Fruit fly (Drosophila melanogaster) whole organism, embryonic: ENCODE results near the gene TTLL6B.
A peak's percentile ranks its signal among the peaks of the same experiment; 100 is the strongest.

Experiments
- Blimp-1 ChIP-seq: fragments of 200-800 bp; sonication (Bioruptor generic); optimal IDR thresholded peaks from 3 replicates; lab custom pipeline; 2018; ENCODE audit warnings: missing biosample characterization, missing genetic modification characterization, mild to moderate bottlenecking, moderate library complexity, missing genetic modification reagents
- CG10979 ChIP-seq: fragments of 200-800 bp; sonication (Bioruptor generic); optimal IDR thresholded peaks from 2 replicates; lab custom pipeline; 2018; ENCODE audit warnings: missing biosample characterization, mild to moderate bottlenecking, missing genetic modification characterization, moderate library complexity
- CG13424 ChIP-seq: fragments of 200-800 bp; sonication (Bioruptor generic); optimal IDR thresholded peaks from 2 replicates; lab custom pipeline; 2019; ENCODE audit warnings: missing biosample characterization, mild to moderate bottlenecking, missing genetic modification characterization, moderate library complexity
- CG14965 ChIP-seq: fragments of 200-800 bp; sonication (Bioruptor generic); optimal IDR thresholded peaks from 2 replicates; lab custom pipeline; 2016; ENCODE audit warnings: missing biosample characterization, missing genetic modification characterization, borderline replicate concordance
- CG15269 ChIP-seq: fragments of 200-800 bp; sonication (Bioruptor generic); optimal IDR thresholded peaks from 2 replicates; lab custom pipeline; 2018; ENCODE audit warnings: missing biosample characterization, mild to moderate bottlenecking, missing genetic modification characterization, moderate library complexity
- CG16779 ChIP-seq: fragments of 200-800 bp; sonication (Bioruptor generic); IDR thresholded peaks from 2 replicates; pipeline ENCODE4 v1.3.6; 2022; ENCODE audit warnings: missing biosample characterization, missing genetic modification characterization
- CG17186 ChIP-seq: fragments of 200-800 bp; sonication (Bioruptor generic); optimal IDR thresholded peaks from 3 replicates; lab custom pipeline; 2017; ENCODE audit warnings: missing biosample characterization, missing genetic modification reagents, missing genetic modification characterization
- CG17568 ChIP-seq: fragments of 200-800 bp; sonication (Bioruptor generic); optimal IDR thresholded peaks from 2 replicates; lab custom pipeline; 2018; ENCODE audit warnings: missing biosample characterization, mild to moderate bottlenecking, missing genetic modification characterization, moderate library complexity
- CG17912 ChIP-seq: fragments of 200-800 bp; sonication (Bioruptor generic); optimal IDR thresholded peaks from 2 replicates; lab custom pipeline; 2018; ENCODE audit warnings: missing biosample characterization, mild to moderate bottlenecking, missing genetic modification characterization
- CG1832 ChIP-seq: fragments of 200-800 bp; sonication (Bioruptor generic); optimal IDR thresholded peaks from 2 replicates; lab custom pipeline; 2017; ENCODE audit warnings: missing biosample characterization, mild to moderate bottlenecking, missing genetic modification characterization, inconsistent platforms
- CG2875 ChIP-seq: fragments of 200-800 bp; sonication (Bioruptor generic); optimal IDR thresholded peaks from 2 replicates; lab custom pipeline; 2017; ENCODE audit warnings: missing biosample characterization, mild to moderate bottlenecking, missing genetic modification characterization, missing genetic modification reagents
- CG3065 ChIP-seq: fragments of 200-800 bp; sonication (Bioruptor generic); optimal IDR thresholded peaks from 2 replicates; lab custom pipeline; 2016; ENCODE audit warnings: missing biosample characterization, missing genetic modification characterization
- CG3281 ChIP-seq: fragments of 200-800 bp; sonication (Bioruptor generic); optimal IDR thresholded peaks from 3 replicates; lab custom pipeline; 2017; ENCODE audit warnings: missing biosample characterization, mild to moderate bottlenecking, missing genetic modification characterization
- CG34224 ChIP-seq: fragments of 200-800 bp; sonication (Bioruptor generic); IDR thresholded peaks from 3 replicates; pipeline ENCODE4 v1.3.6; 2022; ENCODE audit warnings: missing biosample characterization, missing genetic modification characterization; ENCODE audit not compliant: partially characterized antibody
- CG4360 ChIP-seq: fragments of 200-800 bp; sonication (Bioruptor generic); IDR thresholded peaks from 2 replicates; pipeline ENCODE4 v1.3.6; 2022; ENCODE audit warnings: missing biosample characterization, missing genetic modification characterization
- CG7372 ChIP-seq: fragments of 200-800 bp; sonication (Bioruptor generic); IDR thresholded peaks from 2 replicates; pipeline ENCODE4 v1.3.6; 2022; ENCODE audit warnings: missing biosample characterization, missing genetic modification characterization
- CG7963 ChIP-seq: fragments of 200-800 bp; sonication (Bioruptor generic); IDR thresholded peaks from 3 replicates; pipeline ENCODE4 v1.3.6; 2022; ENCODE audit warnings: missing biosample characterization, missing genetic modification characterization; ENCODE audit not compliant: partially characterized antibody
- CG8281 ChIP-seq: fragments of 200-800 bp; sonication (Bioruptor generic); optimal IDR thresholded peaks from 2 replicates; lab custom pipeline; 2018; ENCODE audit warnings: missing biosample characterization, mild to moderate bottlenecking, missing genetic modification characterization, moderate library complexity
- Dip2 ChIP-seq: fragments of 200-800 bp; sonication (Bioruptor generic); IDR thresholded peaks from 2 replicates; pipeline ENCODE4 v1.3.6; 2022; ENCODE audit warnings: missing biosample characterization, missing genetic modification characterization
- Elba2 ChIP-seq: fragments of 200-800 bp; sonication (Bioruptor generic); optimal IDR thresholded peaks from 3 replicates; lab custom pipeline; 2016; ENCODE audit warnings: missing biosample characterization, missing genetic modification characterization
- Hr3 ChIP-seq: fragments of 200-800 bp; sonication (Bioruptor generic); optimal IDR thresholded peaks from 3 replicates; lab custom pipeline; 2016; ENCODE audit warnings: missing biosample characterization, missing genetic modification characterization
- Nf-YB ChIP-seq: fragments of 200-800 bp; sonication (Bioruptor generic); optimal IDR thresholded peaks from 3 replicates; lab custom pipeline; 2019; ENCODE audit warnings: missing biosample characterization, mild to moderate bottlenecking, missing genetic modification characterization, moderate library complexity
- Nf-YC ChIP-seq: fragments of 200-800 bp; optimal IDR thresholded peaks from 3 replicates; lab custom pipeline; 2019; ENCODE audit warnings: missing biosample characterization, mild to moderate bottlenecking, missing genetic modification characterization, moderate library complexity
- Pdp1 ChIP-seq, 2 experiments: fragments of 200-800 bp; sonication (Bioruptor generic); optimal IDR thresholded peaks; 3 replicates each; lab custom pipeline; 2016; ENCODE audit warnings: missing biosample characterization in 2 of 2, missing genetic modification characterization in 2 of 2, mild to moderate bottlenecking in 1 of 2, moderate library complexity in 1 of 2
- Sin3A ChIP-seq: fragments of >200 bp; optimal IDR thresholded peaks from 2 replicates; lab custom pipeline; 2018
- Six4 ChIP-seq: fragments of 200-800 bp; sonication (Bioruptor generic); optimal IDR thresholded peaks from 2 replicates; lab custom pipeline; 2016; ENCODE audit warnings: missing biosample characterization, missing genetic modification characterization
- Trl ChIP-seq, 3 experiments: fragments of >200 bp in 2 of 3; fragments of 200-800 bp in 1 of 3; sonication (Bioruptor generic) in 1 of 3; optimal IDR thresholded peaks; 2 replicates in 1 of 3; 3 replicates in 2 of 3; lab custom pipeline; 2016 to 2017; ENCODE audit warnings: missing biosample characterization in 1 of 3, missing genetic modification characterization in 1 of 3
- abd-A ChIP-seq: fragments of 200-800 bp; sonication (Bioruptor generic); optimal IDR thresholded peaks from 3 replicates; lab custom pipeline; 2019; ENCODE audit warnings: missing biosample characterization, mild to moderate bottlenecking, missing genetic modification characterization, moderate library complexity
- ap ChIP-seq: fragments of 200-800 bp; sonication (Bioruptor generic); IDR thresholded peaks from 2 replicates; pipeline ENCODE4 v1.3.6; 2022; ENCODE audit warnings: missing biosample characterization, missing genetic modification characterization
- ato ChIP-seq: fragments of 200-800 bp; sonication (Bioruptor generic); IDR thresholded peaks from 2 replicates; pipeline ENCODE4 v1.3.6; 2022; ENCODE audit warnings: missing biosample characterization, missing genetic modification characterization; ENCODE audit not compliant: partially characterized antibody
- bcd ChIP-seq: fragments of 200-800 bp; sonication (Bioruptor generic); optimal IDR thresholded peaks from 2 replicates; lab custom pipeline; 2017; ENCODE audit warnings: missing biosample characterization, mild to moderate bottlenecking, missing genetic modification characterization
- bigmax ChIP-seq: fragments of 200-800 bp; sonication (Bioruptor generic); optimal IDR thresholded peaks from 2 replicates; lab custom pipeline; 2018; ENCODE audit warnings: missing biosample characterization, mild to moderate bottlenecking, missing genetic modification characterization
- cg ChIP-seq: fragments of 200-800 bp; sonication (Bioruptor generic); optimal IDR thresholded peaks from 3 replicates; lab custom pipeline; 2019; ENCODE audit warnings: missing biosample characterization, mild to moderate bottlenecking, missing genetic modification characterization, moderate library complexity
- chif ChIP-seq, 2 experiments: fragments of 200-800 bp; sonication (Bioruptor generic); optimal IDR thresholded peaks; 3 replicates each; lab custom pipeline; 2016; ENCODE audit warnings: missing biosample characterization in 2 of 2, missing genetic modification characterization in 2 of 2
- chinmo ChIP-seq: fragments of 200-800 bp; sonication (Bioruptor generic); IDR thresholded peaks from 4 replicates; pipeline ENCODE4 v1.3.6; 2022; ENCODE audit warnings: missing biosample characterization, missing genetic modification characterization; ENCODE audit not compliant: partially characterized antibody
- crc ChIP-seq: fragments of 200-800 bp; sonication (Bioruptor generic); optimal IDR thresholded peaks from 2 replicates; lab custom pipeline; 2016; ENCODE audit warnings: missing biosample characterization, missing genetic modification characterization
- crol ChIP-seq: fragments of 200-800 bp; sonication (Bioruptor generic); IDR thresholded peaks from 2 replicates; pipeline ENCODE4 v1.3.6; 2022; ENCODE audit warnings: missing biosample characterization, missing genetic modification characterization
- danr ChIP-seq: fragments of 200-800 bp; sonication (Bioruptor generic); IDR thresholded peaks from 2 replicates; pipeline ENCODE4 v1.3.6; 2022; ENCODE audit warnings: missing biosample characterization, missing genetic modification characterization
- dmrt99B ChIP-seq: fragments of 200-800 bp; sonication (Bioruptor generic); optimal IDR thresholded peaks from 2 replicates; lab custom pipeline; 2018; ENCODE audit warnings: missing biosample characterization, mild to moderate bottlenecking, missing genetic modification characterization, moderate library complexity
- gt ChIP-seq: fragments of 200-800 bp; sonication (Bioruptor generic); IDR thresholded peaks from 2 replicates; pipeline ENCODE4 v1.3.6; 2022; ENCODE audit warnings: missing biosample characterization, missing genetic modification characterization
- kay ChIP-seq: fragments of 200-800 bp; sonication (Bioruptor generic); optimal IDR thresholded peaks from 2 replicates; lab custom pipeline; 2016; ENCODE audit warnings: missing biosample characterization, missing genetic modification characterization
- nau ChIP-seq: fragments of 200-800 bp; sonication (Bioruptor generic); optimal IDR thresholded peaks from 3 replicates; lab custom pipeline; 2017; ENCODE audit warnings: missing biosample characterization, mild to moderate bottlenecking, missing genetic modification characterization, missing genetic modification reagents
- org-1 ChIP-seq: fragments of 200-800 bp; sonication (Bioruptor generic); optimal IDR thresholded peaks from 2 replicates; lab custom pipeline; 2017; ENCODE audit warnings: missing biosample characterization, missing genetic modification characterization
- pnt ChIP-seq: fragments of 200-800 bp; sonication (Bioruptor generic); optimal IDR thresholded peaks from 3 replicates; lab custom pipeline; 2016; ENCODE audit warnings: missing biosample characterization, missing genetic modification characterization
- pros ChIP-seq: fragments of 200-800 bp; sonication (Bioruptor generic); optimal IDR thresholded peaks from 3 replicates; lab custom pipeline; 2019; ENCODE audit warnings: missing biosample characterization, mild to moderate bottlenecking, missing genetic modification characterization, moderate library complexity
- rib ChIP-seq: fragments of 200-800 bp; sonication (Bioruptor generic); IDR thresholded peaks from 2 replicates; pipeline ENCODE4 v1.3.6; 2022; ENCODE audit warnings: missing biosample characterization, missing genetic modification characterization
- schlank ChIP-seq: fragments of 200-800 bp; sonication (Bioruptor generic); optimal IDR thresholded peaks from 2 replicates; lab custom pipeline; 2018; ENCODE audit warnings: missing biosample characterization, mild to moderate bottlenecking, missing genetic modification characterization
- sima ChIP-seq: fragments of 200-800 bp; sonication (Bioruptor generic); optimal IDR thresholded peaks from 2 replicates; lab custom pipeline; 2016; ENCODE audit warnings: missing biosample characterization, missing genetic modification characterization
- tin ChIP-seq: fragments of 200-800 bp; sonication (Bioruptor generic); optimal IDR thresholded peaks from 3 replicates; lab custom pipeline; 2016; ENCODE audit warnings: missing biosample characterization, missing genetic modification characterization
- usp ChIP-seq: fragments of >200 bp; optimal IDR thresholded peaks from 2 replicates; lab custom pipeline; 2017; ENCODE audit warnings: missing biosample characterization, missing genetic modification characterization

TTLL6B gene

DNA sequence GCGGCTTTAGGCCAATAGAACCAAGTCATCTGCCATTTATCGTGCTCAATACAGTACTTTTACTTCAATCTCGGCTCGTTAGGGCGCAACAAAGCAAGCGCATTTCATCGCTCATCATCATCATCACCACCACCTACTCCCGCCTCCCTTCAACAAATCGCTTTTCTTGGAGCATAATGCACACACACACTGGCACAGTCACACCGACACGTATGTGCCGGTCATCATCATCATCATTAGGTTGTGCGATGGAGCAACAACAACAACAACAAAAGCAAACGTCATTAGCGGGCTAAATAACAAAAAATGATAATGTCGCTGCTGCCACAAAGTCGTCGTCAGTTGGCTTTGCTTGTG is 5.4 kb downstream of the TTLL6B start (continued):
- TF ChIP-seq schlank (tag; lab: Kevin White, UChicago) (no peak), rib (GFP tag; lab: Robert Waterston, UW) (0 out of 2 replicates have a peak, but pooled peaks have one; percentile 13), sima (GFP tag; lab: Kevin White, UChicago) (no peak), bigmax (GFP tag; lab: Kevin White, UChicago) (no peak), Blimp-1 (GFP tag; lab: Kevin White, UChicago) (peak; percentile 8), chinmo (GFP tag; lab: Robert Waterston, UW) (peak; percentile 89; the same call in 3 of the 4 replicates), ato (GFP tag; lab: Robert Waterston, UW) (0 out of 2 replicates have a peak, but pooled peaks have one; percentile 4), CG4360 (GFP tag; lab: Robert Waterston, UW) (peak; percentile 92), gt (GFP tag; lab: Robert Waterston, UW) (no peak), tin (GFP tag; lab: Kevin White, UChicago) (no peak), Sin3A (lab: Kevin White, UChicago) (peak; percentile 0), dmrt99B (no peak), CG7963 (GFP tag; lab: Robert Waterston, UW) (no peak; the same call in 2 of the 3 replicates), pnt (no peak), cg (GFP tag; lab: Kevin White, UChicago) (peak; percentile 70), CG14965 (GFP tag; lab: Kevin White, UChicago) (no peak), Dip2 (GFP tag; lab: Robert Waterston, UW) (no peak), CG17912 (no peak), usp (no peak), Pdp1 (GFP tag; optimal IDR thresholded peaks at IDR 0.05; lab: Kevin White, UChicago) (no peak), CG7372 (GFP tag; lab: Robert Waterston, UW) (no peak), Trl (optimal IDR thresholded peaks at IDR 0.05; lab: Kevin White, UChicago) (peak in 1 of 2 experiments; percentile 23), Trl (GFP tag; optimal IDR thresholded peaks at IDR 0.05; lab: Kevin White, UChicago) (no peak), ap (GFP tag; lab: Robert Waterston, UW) (no peak), Nf-YB (peak; percentile 27), abd-A (peak; percentile 26), CG17568 (GFP tag; lab: Kevin White, UChicago) (no peak), CG13424 (tag; lab: Kevin White, UChicago) (no peak), Hr3 (GFP tag; lab: Kevin White, UChicago) (no peak), nau (no peak), CG15269 (tag; lab: Kevin White, UChicago) (no peak), CG17186 (peak; percentile 8), crol (GFP tag; lab: Robert Waterston, UW) (peak; percentile 73), crc (no peak), pros (GFP tag; lab: Kevin White, UChicago) (peak; percentile 13), Six4 (no peak), CG2875 (GFP tag; lab: Kevin White, UChicago) (no peak), chif (GFP tag; optimal IDR thresholded peaks at IDR 0.05; lab: Kevin White, UChicago) (peak in 1 of 2 experiments; percentile 17), bcd (GFP tag; lab: Kevin White, UChicago) (no peak), CG3065 (GFP tag; lab: Kevin White, UChicago) (no peak), kay (GFP tag; lab: Kevin White, UChicago) (peak; percentile 38), org-1 (GFP tag; lab: Kevin White, UChicago) (no peak), CG10979 (tag; lab: Kevin White, UChicago) (no peak), CG1832 (GFP tag; lab: Kevin White, UChicago) (no peak), Elba2 (peak; percentile 39), danr (GFP tag; lab: Robert Waterston, UW) (no peak), Nf-YC (tag; lab: Kevin White, UChicago) (peak; percentile 50), CG16779 (GFP tag; lab: Robert Waterston, UW) (no peak), CG8281 (tag; lab: Kevin White, UChicago) (no peak), CG3281 (GFP tag; lab: Kevin White, UChicago) (peak; percentile 5), CG34224 (GFP tag; lab: Robert Waterston, UW) (0 out of 3 replicates have a peak, but pooled peaks have one; percentile 33)
